Worm (Caenorhabditis elegans): ENCODE data around the gene srsx-16.

Gene srsx-16

DNA sequence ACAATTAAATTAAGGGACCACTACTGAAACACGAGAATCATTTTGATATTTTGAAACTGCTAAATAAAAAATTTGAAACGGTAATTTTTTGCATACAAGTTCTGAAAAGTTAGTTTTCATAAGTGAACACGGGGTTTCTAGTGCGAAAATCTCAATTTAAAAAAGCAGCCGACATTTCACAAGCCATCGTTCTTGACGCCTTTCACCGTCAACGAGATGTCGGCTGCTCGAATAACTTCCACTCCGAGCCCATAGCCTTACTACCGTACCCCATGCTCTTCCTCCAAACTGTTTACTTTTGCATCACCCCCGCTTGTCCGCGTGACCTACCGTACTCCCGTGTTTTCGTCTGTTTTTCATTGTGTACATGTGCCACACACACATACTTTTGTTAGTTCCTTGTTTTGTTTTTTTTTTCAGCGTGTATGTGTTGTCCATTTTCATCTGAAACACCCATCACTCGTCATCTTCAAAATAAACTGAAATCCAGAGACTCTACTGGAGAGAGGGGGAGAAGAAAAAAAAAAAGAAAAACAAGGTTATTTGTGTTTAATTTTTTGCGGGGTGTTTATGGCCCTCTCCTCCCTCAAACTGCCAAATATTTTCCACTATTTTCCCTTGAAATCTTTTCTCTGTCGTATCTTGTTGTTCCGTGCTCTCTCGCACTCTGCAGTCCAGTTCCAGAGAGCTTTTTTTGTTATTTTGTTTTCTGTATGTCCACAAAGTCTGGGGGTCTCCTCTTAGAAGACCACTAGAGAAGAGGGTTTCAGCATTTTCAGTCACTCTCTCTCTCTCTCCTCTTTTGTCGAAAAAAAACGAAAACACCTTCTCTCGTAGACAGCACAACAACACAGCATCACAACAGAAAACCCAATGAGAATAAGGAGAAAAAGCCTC lies 31.3 kb downstream of the srsx-16 start (continued):
- TF ChIP-seq dmd-6 (GFP tag; IDR thresholded peaks at IDR 0.05) (no peak), mdl-1 (tag; optimal IDR thresholded peaks at IDR 0.05) (no peak), lim-7 (GFP tag; IDR thresholded peaks at IDR 0.05) (no peak), snpc-1.2 (GFP tag; IDR thresholded peaks at IDR 0.05) (0 out of 2 replicates have a peak, but pooled peaks have one; percentile 24), mxl-2 (GFP tag; conservative IDR thresholded peaks at IDR 0.05) (no peak), ceh-20 (GFP tag; IDR thresholded peaks at IDR 0.05) (no peak), hmg-1.1 (GFP tag; IDR thresholded peaks at IDR 0.05) (no peak), aha-1 (tag) (peak; percentile 61), ces-1 (GFP tag; optimal IDR thresholded peaks at IDR 0.05) (no peak), ztf-7 (tag; optimal IDR thresholded peaks at IDR 0.05) (no peak), unc-130 (GFP tag; optimal IDR thresholded peaks at IDR 0.05) (no peak), rbr-2 (tag; optimal IDR thresholded peaks at IDR 0.05) (peak; percentile 42), R02D3.7 (tag; optimal IDR thresholded peaks at IDR 0.05) (no peak), nhr-28 (tag; optimal IDR thresholded peaks at IDR 0.05) (no peak), dpl-1 (GFP tag; optimal IDR thresholded peaks at IDR 0.05) (no peak), duxl-1 (tag; optimal IDR thresholded peaks at IDR 0.05; ENCODE audit: poor library complexity) (no peak), spr-1 (tag; optimal IDR thresholded peaks at IDR 0.05) (no peak), nhr-102 (tag; optimal IDR thresholded peaks at IDR 0.05) (no peak), madf-9 (GFP tag; conservative IDR thresholded peaks at IDR 0.05) (no peak), ctbp-1 (GFP tag; IDR thresholded peaks at IDR 0.05) (no peak), F26F4.8 (GFP tag; conservative IDR thresholded peaks at IDR 0.05) (no peak), lin-29 (GFP tag; IDR thresholded peaks at IDR 0.05) (no peak), unc-62 (GFP tag; optimal IDR thresholded peaks at IDR 0.05 in 1 of 2) (peak in 1 of 2 experiments; percentile 79), unc-62 (tag; optimal IDR thresholded peaks at IDR 0.05) (no peak), dve-1 (tag; optimal IDR thresholded peaks at IDR 0.05; ENCODE audit: insufficient read depth) (no peak), ama-1 (optimal IDR thresholded peaks at IDR 0.05) (no peak), hif-1 (tag; optimal IDR thresholded peaks at IDR 0.05) (no peak), zfp-3 (GFP tag; conservative IDR thresholded peaks at IDR 0.05) (0 out of 2 replicates have a peak, but pooled peaks have one; percentile 16), Y105C5A.15 (GFP tag; IDR thresholded peaks at IDR 0.05) (no peak), lin-15B (tag; optimal IDR thresholded peaks at IDR 0.05) (no peak), dmd-9 (GFP tag; IDR thresholded peaks at IDR 0.05) (no peak)

- TF ChIP-seq rbr-2 (tag; optimal IDR thresholded peaks at IDR 0.05) (peak; percentile 74), hlh-11 (tag; optimal IDR thresholded peaks at IDR 0.05) (peak; percentile 26), daf-16 (GFP tag; optimal IDR thresholded peaks at IDR 0.05) (peak in 1 of 2 experiments; percentile 96), daf-16 (tag; optimal IDR thresholded peaks at IDR 0.05) (peak; percentile 83), fkh-10 (GFP tag; optimal IDR thresholded peaks at IDR 0.05) (no peak), hlh-30 (tag; optimal IDR thresholded peaks at IDR 0.05; ENCODE audit: insufficient read depth) (peak; percentile 57), nhr-28 (tag; optimal IDR thresholded peaks at IDR 0.05) (peak; percentile 64), lsy-2 (tag; optimal IDR thresholded peaks at IDR 0.05) (peak in 1 of 2 experiments; percentile 15), nhr-111 (GFP tag; optimal IDR thresholded peaks at IDR 0.05) (no peak), dve-1 (tag; optimal IDR thresholded peaks at IDR 0.05; ENCODE audit: insufficient read depth) (peak; percentile 46), mdl-1 (tag; optimal IDR thresholded peaks at IDR 0.05) (peak in 1 of 2 experiments; percentile 39), nhr-237 (tag; optimal IDR thresholded peaks at IDR 0.05) (no peak), Y105C5A.15 (GFP tag; IDR thresholded peaks at IDR 0.05) (no peak), aha-1 (tag) (peak; percentile 95), F49E8.2 (tag; optimal IDR thresholded peaks at IDR 0.05; ENCODE audit: borderline replicate concordance) (no peak), ceh-44 (GFP tag; IDR thresholded peaks at IDR 0.05) (no peak)
Observed at ce11 chrIV:5586320-5586720, 33.2 kb downstream of the srsx-16 start.

Measured in whole organism, L4 larva.